Worm (Caenorhabditis elegans): ENCODE measurements around the gene lite-1.

DNA sequence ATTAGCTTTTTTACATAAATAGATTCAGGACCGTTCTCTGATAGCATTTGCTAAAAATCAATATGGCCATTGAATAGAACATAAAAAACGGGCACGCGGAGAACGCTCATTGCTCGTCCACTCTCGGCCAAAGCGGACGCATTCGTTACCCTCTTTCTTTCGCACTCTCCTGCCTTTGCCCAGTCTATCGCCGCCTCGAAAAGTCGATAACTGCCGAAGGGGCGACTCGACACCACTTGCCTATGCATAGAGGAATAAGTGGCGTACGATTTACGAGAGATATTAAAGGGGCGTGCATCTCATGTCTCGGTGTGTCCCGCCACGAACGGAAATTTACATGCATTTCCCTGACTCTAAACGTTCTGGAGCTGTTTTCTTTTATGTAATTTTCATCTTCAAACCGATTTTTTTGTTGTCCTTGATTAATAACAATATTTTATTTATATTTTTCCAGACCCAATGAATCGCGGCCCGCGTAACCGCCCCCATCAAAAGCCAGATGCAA is 32.7 kb upstream of the lite-1 start, which contains the start of gene W05H9.4:
- TF ChIP-seq him-1 (tag; optimal IDR thresholded peaks at IDR 0.05) (no peak), dao-5 (tag; optimal IDR thresholded peaks at IDR 0.05) (no peak), W03F9.2 (tag; optimal IDR thresholded peaks at IDR 0.05) (no peak)

Data from whole organism, L4/young adult.